Worm (Caenorhabditis elegans): ENCODE measurements around the gene T10B10.8.

T10B10.8 gene

DNA sequence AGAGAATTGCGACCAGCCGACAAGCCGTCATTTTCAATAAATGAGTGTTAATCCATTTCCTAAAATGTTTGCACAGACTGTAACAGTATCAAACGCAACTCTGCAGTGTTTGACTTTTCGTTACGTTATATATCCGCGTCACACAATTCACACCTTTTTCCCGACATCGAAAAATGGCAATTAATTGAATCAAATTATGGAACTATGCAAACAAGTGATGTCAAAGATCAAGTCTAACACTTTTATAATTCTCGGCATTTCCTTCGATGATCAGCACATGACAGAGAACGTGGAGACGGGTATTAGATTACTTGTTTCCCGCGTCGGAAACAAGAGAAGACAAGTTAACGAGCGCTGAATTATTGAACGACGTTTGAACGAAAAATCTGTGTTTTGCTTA, 28.3 kb upstream of the T10B10.8 start, which contains the start of gene phat-6:
Gene phat-6 (minus strand): TSS at position 101 of the 400 bp plus-strand sequence.
- TF ChIP-seq ekl-4 (GFP tag; IDR thresholded peaks at IDR 0.05) (no peak), T07F8.4 (tag; optimal IDR thresholded peaks at IDR 0.05) (no peak)

DNA sequence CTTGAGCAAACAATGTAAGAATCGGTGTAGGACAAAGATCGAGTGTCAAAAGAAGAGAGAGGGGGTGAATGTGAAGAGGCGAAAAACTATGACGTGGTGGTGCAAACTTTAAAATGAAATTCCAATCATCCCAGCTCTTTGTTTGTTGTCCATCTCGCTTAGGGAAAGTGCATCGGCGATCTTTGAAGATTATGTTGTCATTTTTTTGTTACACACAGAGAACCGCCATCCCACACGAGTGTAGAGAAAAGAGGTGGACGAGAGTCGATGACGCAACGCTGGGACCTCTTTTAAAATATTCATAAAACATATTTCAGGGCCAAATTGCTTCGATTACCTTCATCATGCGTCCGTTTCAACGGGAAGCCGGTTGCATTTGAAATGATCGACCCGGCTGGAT, 25.3 kb upstream of the T10B10.8 start:
- TF ChIP-seq hmg-1.2 (GFP tag; IDR thresholded peaks at IDR 0.05) (no peak), chd-7 (tag; optimal IDR thresholded peaks at IDR 0.05) (no peak), egl-18 (GFP tag; IDR thresholded peaks at IDR 0.05) (no peak), C17E4.6 (GFP tag; IDR thresholded peaks at IDR 0.05) (no peak), Y79H2A.3 (GFP tag; conservative IDR thresholded peaks at IDR 0.05) (no peak), F39B2.1 (GFP tag; IDR thresholded peaks at IDR 0.05) (no peak), ceh-58 (GFP tag; IDR thresholded peaks at IDR 0.05) (no peak), Y53G8AR.9 (GFP tag; conservative IDR thresholded peaks at IDR 0.05) (no peak), F22D6.2 (tag; optimal IDR thresholded peaks at IDR 0.05) (no peak), hsf-1 (GFP tag; IDR thresholded peaks at IDR 0.05) (no peak), F57A8.1 (GFP tag; optimal IDR thresholded peaks at IDR 0.05) (no peak), mel-28 (tag; optimal IDR thresholded peaks at IDR 0.05; ENCODE audit: borderline replicate concordance) (no peak), rec-8 (tag; optimal IDR thresholded peaks at IDR 0.05) (no peak), hrde-1 (tag; optimal IDR thresholded peaks at IDR 0.05; ENCODE audit: borderline replicate concordance) (no peak), lin-54 (GFP tag; optimal IDR thresholded peaks at IDR 0.05) (no peak)

DNA sequence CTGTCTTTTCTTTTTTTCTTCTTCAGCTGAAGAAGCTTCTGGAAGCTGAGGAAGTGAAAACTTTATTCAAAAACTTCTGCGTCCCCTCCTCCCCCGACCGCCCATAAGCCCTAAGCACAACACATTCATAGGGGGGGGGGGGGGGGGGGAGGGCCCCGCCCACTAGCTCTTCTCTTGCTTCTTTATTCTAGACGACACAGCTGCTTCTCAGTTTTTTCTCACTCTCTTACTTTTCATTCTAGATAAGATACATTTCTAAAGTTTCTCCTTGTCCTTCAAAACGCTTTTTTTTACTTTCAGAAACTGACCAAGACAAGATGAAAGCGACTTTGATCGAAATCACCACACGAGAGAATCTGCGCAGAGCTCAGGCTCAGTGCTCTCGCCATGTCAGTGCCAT, 23.8 kb upstream of the T10B10.8 start, which contains the start of gene T10B10.4:
Gene T10B10.4 (plus strand): TSS at position 301 of the 400 bp plus-strand sequence.
- TF ChIP-seq rpc-1 (optimal IDR thresholded peaks at IDR 0.05) (no peak), rpc-1 (tag; optimal IDR thresholded peaks at IDR 0.05) (no peak), egrh-3 (GFP tag; IDR thresholded peaks at IDR 0.05) (peak; percentile 65; the same call in 1 of the 2 replicates)

DNA sequence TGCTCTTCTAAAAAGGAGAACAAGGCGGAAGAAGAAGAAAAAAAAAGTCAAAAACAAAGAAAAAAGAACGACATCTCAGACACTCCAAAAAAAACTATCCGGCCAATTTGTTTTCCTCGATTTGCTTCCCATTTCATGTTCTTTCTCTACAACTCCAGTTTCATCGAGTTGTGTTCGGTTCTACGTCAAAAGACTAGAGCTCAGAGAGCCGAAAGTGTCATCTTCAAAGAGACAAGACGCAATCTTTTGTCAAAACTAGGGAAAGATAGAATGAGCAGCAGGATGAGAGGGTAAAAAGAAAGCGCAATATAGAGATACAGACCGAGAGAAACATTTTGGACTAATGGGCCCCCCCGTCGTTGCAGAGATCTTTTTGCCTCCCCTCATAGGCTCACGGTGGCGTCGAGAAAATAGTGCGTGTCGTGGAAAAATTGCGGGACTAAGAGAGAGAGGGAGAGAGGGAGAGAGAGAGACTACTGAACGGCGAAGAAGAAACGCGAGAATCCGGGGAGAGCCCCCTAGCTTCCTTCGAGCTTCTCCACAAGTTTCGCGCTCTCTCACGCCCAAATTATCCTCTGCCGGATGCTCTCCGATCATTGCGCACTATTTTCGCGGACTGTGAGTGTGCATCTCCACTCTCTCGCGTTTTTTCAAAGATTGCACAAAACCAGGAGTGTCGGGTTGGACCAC, 23.1 kb upstream of the T10B10.8 start:
- no peak for TF ChIP-seq efl-1 (GFP tag; optimal IDR thresholded peaks at IDR 0.05)
- no peak for TF ChIP-seq madf-6 (GFP tag; IDR thresholded peaks at IDR 0.05)
- TF ChIP-seq lin-40 (tag; optimal IDR thresholded peaks at IDR 0.05) = peak; percentile 43
- no peak for TF ChIP-seq snpc-4 (GFP tag; optimal IDR thresholded peaks at IDR 0.05)
- peak in 1 of 4 experiments; percentile 9 for TF ChIP-seq snpc-4 (tag; optimal IDR thresholded peaks at IDR 0.05)
- TF ChIP-seq dpl-1 (GFP tag; optimal IDR thresholded peaks at IDR 0.05) = no peak
- no peak for TF ChIP-seq nhr-120 (GFP tag; IDR thresholded peaks at IDR 0.05)
- TF ChIP-seq sdz-38 (tag; optimal IDR thresholded peaks at IDR 0.05) = no peak
- no peak for TF ChIP-seq aptf-3 (GFP tag; IDR thresholded peaks at IDR 0.05)
- TF ChIP-seq him-1 (tag; optimal IDR thresholded peaks at IDR 0.05) = no peak
- TF ChIP-seq hlh-26 (GFP tag; conservative IDR thresholded peaks at IDR 0.05) = no peak
- no peak for TF ChIP-seq Y53G8AR.9 (GFP tag; conservative IDR thresholded peaks at IDR 0.05)
- TF ChIP-seq lir-1 (GFP tag; conservative IDR thresholded peaks at IDR 0.05) = no peak
- no peak for TF ChIP-seq atf-7 (tag; optimal IDR thresholded peaks at IDR 0.05)
- TF ChIP-seq chd-7 (tag; optimal IDR thresholded peaks at IDR 0.05) = peak; percentile 20
- TF ChIP-seq Y56A3A.18 (GFP tag; IDR thresholded peaks at IDR 0.05) = no peak
- no peak for TF ChIP-seq unc-62 (GFP tag; optimal IDR thresholded peaks at IDR 0.05)
- no peak for TF ChIP-seq ceh-58 (GFP tag; IDR thresholded peaks at IDR 0.05)
- no peak for TF ChIP-seq mxl-1 (tag; optimal IDR thresholded peaks at IDR 0.05)
- TF ChIP-seq ZK185.1 (tag; optimal IDR thresholded peaks at IDR 0.05; ENCODE audit: poor library complexity, severe bottlenecking) = no peak
- TF ChIP-seq snpc-3.4 (tag; optimal IDR thresholded peaks at IDR 0.05) = no peak
- TF ChIP-seq die-1 (tag; optimal IDR thresholded peaks at IDR 0.05) = no peak
- TF ChIP-seq mcd-1 (GFP tag; IDR thresholded peaks at IDR 0.05) = peak; percentile 24; the same call in 1 of the 2 replicates
- TF ChIP-seq akir-1 (GFP tag; optimal IDR thresholded peaks at IDR 0.05) = no peak
- TF ChIP-seq let-607 (tag; optimal IDR thresholded peaks at IDR 0.05) = no peak
- peak; percentile 40 for TF ChIP-seq F52B5.7 (tag; optimal IDR thresholded peaks at IDR 0.05)
- no peak for TF ChIP-seq bed-1 (GFP tag; IDR thresholded peaks at IDR 0.05)
